Fruit fly (Drosophila melanogaster) whole organism, embryonic: Measurements from ENCODE around the gene ZnT86D.
A peak's percentile ranks its signal among the peaks of the same experiment; 100 is the strongest.

Experiments
- Adf1 ChIP-seq: fragments of 200-800 bp; sonication (Bioruptor generic); IDR thresholded peaks from 2 replicates; pipeline ENCODE4 v1.3.6; 2022; ENCODE audit warnings: missing biosample characterization, missing genetic modification characterization
- Atf-2 ChIP-seq: fragments of 200-800 bp; sonication (Bioruptor generic); optimal IDR thresholded peaks from 2 replicates; lab custom pipeline; 2016; ENCODE audit warnings: missing biosample characterization, missing genetic modification characterization
- BEAF-32 ChIP-seq: fragments of 200-800 bp; sonication (Bioruptor generic); optimal IDR thresholded peaks from 3 replicates; lab custom pipeline; 2017; ENCODE audit warnings: missing biosample characterization, missing genetic modification characterization, mild to moderate bottlenecking, moderate library complexity, missing genetic modification reagents
- Blimp-1 ChIP-seq: fragments of 200-800 bp; sonication (Bioruptor generic); optimal IDR thresholded peaks from 3 replicates; lab custom pipeline; 2018; ENCODE audit warnings: missing biosample characterization, missing genetic modification characterization, mild to moderate bottlenecking, moderate library complexity, missing genetic modification reagents
- CG10565 ChIP-seq: fragments of 200-800 bp; sonication (Bioruptor generic); optimal IDR thresholded peaks from 3 replicates; lab custom pipeline; 2016; ENCODE audit warnings: missing biosample characterization, mild to moderate bottlenecking, missing genetic modification characterization
- CG13123 ChIP-seq: fragments of 200-800 bp; sonication (Bioruptor generic); optimal IDR thresholded peaks from 2 replicates; lab custom pipeline; 2016; ENCODE audit warnings: missing biosample characterization, missing genetic modification characterization
- CG14710 ChIP-seq: fragments of 200-800 bp; sonication (Bioruptor generic); optimal IDR thresholded peaks from 3 replicates; lab custom pipeline; 2019; ENCODE audit warnings: missing biosample characterization, mild to moderate bottlenecking, missing genetic modification characterization, moderate library complexity
- CG1529 ChIP-seq: fragments of 200-800 bp; sonication (Bioruptor generic); optimal IDR thresholded peaks from 3 replicates; lab custom pipeline; 2018; ENCODE audit warnings: missing biosample characterization, missing genetic modification characterization
- CG17361 ChIP-seq: fragments of 200-800 bp; sonication (Bioruptor generic); IDR thresholded peaks from 3 replicates; pipeline ENCODE4 v1.3.6; 2022; ENCODE audit warnings: missing biosample characterization, missing genetic modification characterization
- CG3995 ChIP-seq: fragments of 200-800 bp; sonication (Bioruptor generic); optimal IDR thresholded peaks from 3 replicates; lab custom pipeline; 2016; ENCODE audit warnings: missing biosample characterization, missing genetic modification characterization
- CG43689 ChIP-seq: fragments of 200-800 bp; sonication (Bioruptor generic); IDR thresholded peaks from 2 replicates; pipeline ENCODE4 v1.3.6; 2022; ENCODE audit warnings: missing biosample characterization, missing genetic modification characterization
- CG4404 ChIP-seq: fragments of 200-800 bp; sonication (Bioruptor generic); IDR thresholded peaks from 2 replicates; pipeline ENCODE4 v1.3.6; 2022; ENCODE audit warnings: missing biosample characterization, missing genetic modification characterization
- CG4707 ChIP-seq: fragments of 200-800 bp; sonication (Bioruptor generic); optimal IDR thresholded peaks from 2 replicates; lab custom pipeline; 2018; ENCODE audit warnings: missing biosample characterization, mild to moderate bottlenecking, missing genetic modification characterization, moderate library complexity
- CG4854 ChIP-seq: fragments of 200-800 bp; sonication (Bioruptor generic); optimal IDR thresholded peaks from 2 replicates; lab custom pipeline; 2016; ENCODE audit warnings: missing biosample characterization, missing genetic modification characterization, inconsistent platforms
- CG5245 ChIP-seq: fragments of 200-800 bp; sonication (Bioruptor generic); optimal IDR thresholded peaks from 3 replicates; lab custom pipeline; 2016; ENCODE audit warnings: missing biosample characterization, missing genetic modification characterization
- CG7987 ChIP-seq: fragments of 200-800 bp; sonication (Bioruptor generic); optimal IDR thresholded peaks from 2 replicates; lab custom pipeline; 2018; ENCODE audit warnings: missing biosample characterization, mild to moderate bottlenecking, missing genetic modification characterization, moderate library complexity
- Camta ChIP-seq: fragments of 200-800 bp; sonication (Bioruptor generic); optimal IDR thresholded peaks from 2 replicates; lab custom pipeline; 2016; ENCODE audit warnings: missing biosample characterization, missing genetic modification characterization
- Chrac-16 ChIP-seq: fragments of 200-800 bp; sonication (Bioruptor generic); optimal IDR thresholded peaks from 3 replicates; lab custom pipeline; 2016; ENCODE audit warnings: missing biosample characterization, missing genetic modification characterization
- Deaf1 ChIP-seq: fragments of 200-800 bp; optimal IDR thresholded peaks from 3 replicates; lab custom pipeline; 2019; ENCODE audit warnings: missing biosample characterization, mild to moderate bottlenecking, missing genetic modification characterization, moderate library complexity
- Eip74EF ChIP-seq, 2 experiments: fragments of 200-800 bp in 1 of 2; fragments of >200 bp in 1 of 2; sonication (Bioruptor generic) in 1 of 2; optimal IDR thresholded peaks; 2 replicates each; lab custom pipeline; 2017 to 2019; ENCODE audit warnings: missing biosample characterization in 2 of 2, missing genetic modification characterization in 2 of 2, mild to moderate bottlenecking in 1 of 2, moderate library complexity in 1 of 2
- Fer1 ChIP-seq: fragments of 200-800 bp; sonication (Bioruptor generic); optimal IDR thresholded peaks from 2 replicates; lab custom pipeline; 2017; ENCODE audit warnings: missing biosample characterization, mild to moderate bottlenecking, missing genetic modification characterization
- HHEX ChIP-seq: fragments of 200-800 bp; sonication (Bioruptor generic); optimal IDR thresholded peaks from 3 replicates; lab custom pipeline; 2017; ENCODE audit warnings: missing biosample characterization, mild to moderate bottlenecking, missing genetic modification characterization, missing genetic modification reagents
- Hey ChIP-seq: fragments of 200-800 bp; sonication (Bioruptor generic); optimal IDR thresholded peaks from 3 replicates; lab custom pipeline; 2018; ENCODE audit warnings: missing biosample characterization, mild to moderate bottlenecking, missing genetic modification characterization
- Hr78 ChIP-seq, 2 experiments: fragments of 200-800 bp in 1 of 2; fragments of >200 bp in 1 of 2; sonication (Bioruptor generic) in 1 of 2; optimal IDR thresholded peaks; 2 replicates each; lab custom pipeline; 2017 to 2019; ENCODE audit warnings: missing biosample characterization in 2 of 2, missing genetic modification characterization in 2 of 2, mild to moderate bottlenecking in 1 of 2, moderate library complexity in 1 of 2
- NK7.1 ChIP-seq: fragments of 200-800 bp; sonication (Bioruptor generic); optimal IDR thresholded peaks from 3 replicates; lab custom pipeline; 2016; ENCODE audit warnings: missing biosample characterization, missing genetic modification characterization
- Trl ChIP-seq, 3 experiments: fragments of >200 bp in 2 of 3; fragments of 200-800 bp in 1 of 3; sonication (Bioruptor generic) in 1 of 3; optimal IDR thresholded peaks; 2 replicates in 1 of 3; 3 replicates in 2 of 3; lab custom pipeline; 2016 to 2017; ENCODE audit warnings: missing biosample characterization in 1 of 3, missing genetic modification characterization in 1 of 3
- aop ChIP-seq: fragments of 200-800 bp; sonication (Bioruptor generic); IDR thresholded peaks from 2 replicates; pipeline ENCODE4 v1.3.6; 2022; ENCODE audit warnings: missing biosample characterization, missing genetic modification characterization
- disco-r ChIP-seq: fragments of 200-800 bp; sonication (Bioruptor generic); optimal IDR thresholded peaks from 2 replicates; lab custom pipeline; 2016; ENCODE audit warnings: missing biosample characterization, missing genetic modification characterization
- emc ChIP-seq: fragments of 200-800 bp; sonication (Bioruptor generic); optimal IDR thresholded peaks from 2 replicates; lab custom pipeline; 2016; ENCODE audit warnings: missing biosample characterization, missing genetic modification characterization
- eve ChIP-seq, 2 experiments: fragments of >200 bp; optimal IDR thresholded peaks; 2 replicates each; lab custom pipeline; 2017; ENCODE audit warnings: missing biosample characterization in 2 of 2, missing genetic modification characterization in 2 of 2
- gro ChIP-seq: fragments of 200-800 bp; sonication (Bioruptor generic); optimal IDR thresholded peaks from 2 replicates; lab custom pipeline; 2016; ENCODE audit warnings: missing biosample characterization, missing genetic modification characterization
- mirr ChIP-seq: fragments of 200-800 bp; sonication (Bioruptor generic); optimal IDR thresholded peaks from 3 replicates; lab custom pipeline; 2018; ENCODE audit warnings: missing biosample characterization, mild to moderate bottlenecking, missing genetic modification characterization
- oc ChIP-seq: fragments of 200-800 bp; sonication (Bioruptor generic); optimal IDR thresholded peaks from 2 replicates; lab custom pipeline; 2018; ENCODE audit warnings: missing biosample characterization, mild to moderate bottlenecking, missing genetic modification characterization, moderate library complexity
- p53 ChIP-seq: fragments of 200-800 bp; sonication (Bioruptor generic); optimal IDR thresholded peaks from 2 replicates; lab custom pipeline; 2016; ENCODE audit warnings: missing biosample characterization, missing genetic modification characterization
- pfk ChIP-seq: fragments of 200-800 bp; sonication (Bioruptor generic); optimal IDR thresholded peaks from 2 replicates; lab custom pipeline; 2018; ENCODE audit warnings: missing biosample characterization, mild to moderate bottlenecking, missing genetic modification characterization, moderate library complexity
- pho ChIP-seq: fragments of 200-800 bp; sonication (Bioruptor generic); optimal IDR thresholded peaks from 2 replicates; lab custom pipeline; 2016; ENCODE audit warnings: missing biosample characterization, missing genetic modification characterization
- repo ChIP-seq: fragments of 200-800 bp; sonication (Bioruptor generic); optimal IDR thresholded peaks from 2 replicates; lab custom pipeline; 2016; ENCODE audit warnings: missing biosample characterization, missing genetic modification characterization
- rib ChIP-seq: fragments of 200-800 bp; sonication (Bioruptor generic); IDR thresholded peaks from 2 replicates; pipeline ENCODE4 v1.3.6; 2022; ENCODE audit warnings: missing biosample characterization, missing genetic modification characterization
- row ChIP-seq: fragments of 200-800 bp; sonication (Bioruptor generic); IDR thresholded peaks from 3 replicates; pipeline ENCODE4 v1.3.6; 2022; ENCODE audit warnings: missing biosample characterization, missing genetic modification characterization
- schlank ChIP-seq: fragments of 200-800 bp; sonication (Bioruptor generic); optimal IDR thresholded peaks from 2 replicates; lab custom pipeline; 2018; ENCODE audit warnings: missing biosample characterization, mild to moderate bottlenecking, missing genetic modification characterization
- sd ChIP-seq: fragments of 200-800 bp; sonication (Bioruptor generic); optimal IDR thresholded peaks from 3 replicates; lab custom pipeline; 2018; ENCODE audit warnings: missing biosample characterization, mild to moderate bottlenecking, missing genetic modification characterization, moderate library complexity
- shn ChIP-seq: fragments of 200-800 bp; sonication (Bioruptor generic); optimal IDR thresholded peaks from 3 replicates; lab custom pipeline; 2016; ENCODE audit warnings: missing biosample characterization, missing genetic modification characterization
- sob ChIP-seq: fragments of 200-800 bp; sonication (Bioruptor generic); IDR thresholded peaks from 2 replicates; pipeline ENCODE4 v1.3.6; 2022; ENCODE audit warnings: missing biosample characterization, missing genetic modification characterization
- tgo ChIP-seq: fragments of 200-800 bp; sonication (Bioruptor generic); IDR thresholded peaks from 3 replicates; pipeline ENCODE4 v1.3.6; 2022; ENCODE audit warnings: missing biosample characterization, missing genetic modification characterization
- trh ChIP-seq: fragments of 200-800 bp; sonication (Bioruptor generic); optimal IDR thresholded peaks from 2 replicates; lab custom pipeline; 2016; ENCODE audit warnings: missing biosample characterization, missing genetic modification characterization
- twi ChIP-seq: fragments of 200-800 bp; optimal IDR thresholded peaks from 2 replicates; lab custom pipeline; 2019; ENCODE audit warnings: missing biosample characterization, mild to moderate bottlenecking, missing genetic modification characterization, moderate library complexity
- vfl ChIP-seq: fragments of 200-800 bp; sonication (Bioruptor generic); optimal IDR thresholded peaks from 2 replicates; lab custom pipeline; 2016; ENCODE audit warnings: missing biosample characterization, missing genetic modification characterization
- wek ChIP-seq: fragments of 200-800 bp; sonication (Bioruptor generic); optimal IDR thresholded peaks from 3 replicates; lab custom pipeline; 2018; ENCODE audit warnings: missing biosample characterization, mild to moderate bottlenecking, missing genetic modification characterization, moderate library complexity

Gene ZnT86D

dm6 chr3R:11200042-11200884 is 14.1 kb downstream of the ZnT86D start (continued):
- TF ChIP-seq pho (GFP tag; lab: Kevin White, UChicago) (no peak), Trl (optimal IDR thresholded peaks at IDR 0.05; lab: Kevin White, UChicago) (peak; percentile 41 to 84), Trl (GFP tag; optimal IDR thresholded peaks at IDR 0.05; lab: Kevin White, UChicago) (no peak), trh (GFP tag; lab: Kevin White, UChicago) (no peak), twi (tag; lab: Kevin White, UChicago) (no peak), Chrac-16 (GFP tag; lab: Kevin White, UChicago) (no peak), repo (GFP tag; lab: Kevin White, UChicago) (no peak), CG5245 (GFP tag; lab: Kevin White, UChicago) (no peak), gro (GFP tag; lab: Kevin White, UChicago) (no peak), sd (tag; lab: Kevin White, UChicago) (no peak), disco-r (no peak), p53 (no peak), CG17361 (GFP tag; lab: Robert Waterston, UW) (0 out of 3 replicates have a peak, but pooled peaks have one; percentile 46), shn (GFP tag; lab: Kevin White, UChicago) (no peak), pfk (no peak), oc (tag; lab: Kevin White, UChicago) (no peak), Hey (tag; lab: Kevin White, UChicago) (no peak), CG10565 (GFP tag; lab: Kevin White, UChicago) (no peak), schlank (tag; lab: Kevin White, UChicago) (no peak), row (GFP tag; lab: Robert Waterston, UW) (no peak), eve (GFP tag; optimal IDR thresholded peaks at IDR 0.05; lab: Kevin White, UChicago) (no peak), CG1529 (GFP tag; lab: Kevin White, UChicago) (peak; percentile 27), Camta (GFP tag; lab: Kevin White, UChicago) (no peak), CG43689 (GFP tag; lab: Robert Waterston, UW) (no peak), Adf1 (GFP tag; lab: Robert Waterston, UW) (no peak), BEAF-32 (GFP tag; lab: Kevin White, UChicago) (no peak), CG13123 (GFP tag; lab: Kevin White, UChicago) (no peak), emc (GFP tag; lab: Kevin White, UChicago) (no peak), NK7.1 (GFP tag; lab: Kevin White, UChicago) (no peak)

- TF ChIP-seq Fer1 (GFP tag; lab: Kevin White, UChicago) (no peak), CG3995 (GFP tag; lab: Kevin White, UChicago) (no peak), Atf-2 (GFP tag; lab: Kevin White, UChicago) (no peak), mirr (GFP tag; lab: Kevin White, UChicago) (peak; percentile 86), CG4854 (no peak), Deaf1 (tag; lab: Kevin White, UChicago) (peak; percentile 23), Blimp-1 (no peak), wek (no peak), Eip74EF (GFP tag; optimal IDR thresholded peaks at IDR 0.05; lab: Kevin White, UChicago) (no peak), CG4707 (GFP tag; lab: Kevin White, UChicago) (no peak), rib (GFP tag; lab: Robert Waterston, UW) (no peak), Hr78 (GFP tag; optimal IDR thresholded peaks at IDR 0.05; lab: Kevin White, UChicago) (peak in 1 of 2 experiments; percentile 59), vfl (GFP tag; lab: Kevin White, UChicago) (no peak), tgo (GFP tag; lab: Robert Waterston, UW) (no peak), aop (GFP tag; lab: Robert Waterston, UW) (no peak), HHEX (no peak), CG14710 (tag; lab: Kevin White, UChicago) (no peak), CG7987 (no peak), CG4404 (GFP tag; lab: Robert Waterston, UW) (no peak), sob (GFP tag; lab: Robert Waterston, UW) (0 out of 2 replicates have a peak, but pooled peaks have one; percentile 9)
These were observed 15.0 kb downstream of the ZnT86D start for dm6 chr3R:11199227-11199835.
